Fruit fly (Drosophila melanogaster) whole organism, embryonic: ENCODE data around the gene Cpsf100.
A peak's percentile ranks its signal among the peaks of the same experiment; 100 is the strongest.

Source experiments
- Asciz ChIP-seq: fragments of 200-800 bp; sonication (Bioruptor generic); optimal IDR thresholded peaks from 2 replicates; lab custom pipeline; 2017; ENCODE audit warnings: missing biosample characterization, mild to moderate bottlenecking, missing genetic modification characterization, missing genetic modification reagents
- BEAF-32 ChIP-seq: fragments of 200-800 bp; sonication (Bioruptor generic); optimal IDR thresholded peaks from 3 replicates; lab custom pipeline; 2017; ENCODE audit warnings: missing biosample characterization, missing genetic modification characterization, mild to moderate bottlenecking, moderate library complexity, missing genetic modification reagents
- CG10147 ChIP-seq: fragments of 200-800 bp; sonication (Bioruptor generic); optimal IDR thresholded peaks from 2 replicates; lab custom pipeline; 2019; ENCODE audit warnings: missing biosample characterization, mild to moderate bottlenecking, missing genetic modification characterization, moderate library complexity
- CG10274 ChIP-seq: fragments of 200-800 bp; sonication (Bioruptor generic); optimal IDR thresholded peaks from 3 replicates; lab custom pipeline; 2017; ENCODE audit warnings: missing biosample characterization, mild to moderate bottlenecking, missing genetic modification characterization
- CG10959 ChIP-seq: fragments of 200-800 bp; sonication (Bioruptor generic); IDR thresholded peaks from 2 replicates; pipeline ENCODE4 v1.3.6; 2022; ENCODE audit warnings: missing biosample characterization, missing genetic modification characterization
- CG11247 ChIP-seq: fragments of 200-800 bp; sonication (Bioruptor generic); IDR thresholded peaks from 2 replicates; pipeline ENCODE4 v1.3.6; 2022; ENCODE audit warnings: missing biosample characterization, missing genetic modification characterization
- CG12071 ChIP-seq: fragments of 200-800 bp; sonication (Bioruptor generic); optimal IDR thresholded peaks from 3 replicates; lab custom pipeline; 2018; ENCODE audit warnings: missing biosample characterization, mild to moderate bottlenecking, missing genetic modification characterization
- CG12744 ChIP-seq: fragments of 200-800 bp; sonication (Bioruptor generic); optimal IDR thresholded peaks from 2 replicates; lab custom pipeline; 2016; ENCODE audit warnings: missing biosample characterization, missing genetic modification characterization
- CG12942 ChIP-seq: fragments of 200-800 bp; sonication (Bioruptor generic); optimal IDR thresholded peaks from 3 replicates; lab custom pipeline; 2016; ENCODE audit warnings: missing biosample characterization, missing genetic modification characterization
- CG15269 ChIP-seq: fragments of 200-800 bp; sonication (Bioruptor generic); optimal IDR thresholded peaks from 2 replicates; lab custom pipeline; 2018; ENCODE audit warnings: missing biosample characterization, mild to moderate bottlenecking, missing genetic modification characterization, moderate library complexity
- CG16779 ChIP-seq: fragments of 200-800 bp; sonication (Bioruptor generic); IDR thresholded peaks from 2 replicates; pipeline ENCODE4 v1.3.6; 2022; ENCODE audit warnings: missing biosample characterization, missing genetic modification characterization
- CG17612 ChIP-seq: fragments of 200-800 bp; sonication (Bioruptor generic); IDR thresholded peaks from 2 replicates; pipeline ENCODE4 v1.3.6; 2022; ENCODE audit warnings: missing biosample characterization, missing genetic modification characterization
- CG2199 ChIP-seq: fragments of 200-800 bp; sonication (Bioruptor generic); IDR thresholded peaks from 3 replicates; pipeline ENCODE4 v1.3.6; 2022; ENCODE audit warnings: missing biosample characterization, missing genetic modification characterization
- CG2889 ChIP-seq: fragments of 200-800 bp; sonication (Bioruptor generic); IDR thresholded peaks from 3 replicates; pipeline ENCODE4 v1.3.6; 2022; ENCODE audit warnings: missing biosample characterization, missing genetic modification characterization
- CG30431 ChIP-seq: fragments of 200-800 bp; sonication (Bioruptor generic); optimal IDR thresholded peaks from 2 replicates; lab custom pipeline; 2017; ENCODE audit warnings: missing biosample characterization, missing genetic modification characterization
- CG3065 ChIP-seq: fragments of 200-800 bp; sonication (Bioruptor generic); optimal IDR thresholded peaks from 2 replicates; lab custom pipeline; 2016; ENCODE audit warnings: missing biosample characterization, missing genetic modification characterization
- CG31441 ChIP-seq: fragments of 200-800 bp; sonication (Bioruptor generic); IDR thresholded peaks from 2 replicates; pipeline ENCODE4 v1.3.6; 2022; ENCODE audit warnings: missing biosample characterization, missing genetic modification characterization
- CG4328 ChIP-seq: fragments of 200-800 bp; sonication (Bioruptor generic); optimal IDR thresholded peaks from 3 replicates; lab custom pipeline; 2017; ENCODE audit warnings: missing biosample characterization, missing genetic modification reagents, missing genetic modification characterization
- CG4360 ChIP-seq: fragments of 200-800 bp; sonication (Bioruptor generic); IDR thresholded peaks from 2 replicates; pipeline ENCODE4 v1.3.6; 2022; ENCODE audit warnings: missing biosample characterization, missing genetic modification characterization
- CG6689 ChIP-seq: fragments of 200-800 bp; sonication (Bioruptor generic); IDR thresholded peaks from 2 replicates; pipeline ENCODE4 v1.3.6; 2022; ENCODE audit warnings: missing biosample characterization, missing genetic modification characterization
- CG6813 ChIP-seq: fragments of 200-800 bp; sonication (Bioruptor generic); optimal IDR thresholded peaks from 2 replicates; lab custom pipeline; 2017; ENCODE audit warnings: missing biosample characterization, missing genetic modification characterization, mild to moderate bottlenecking, moderate library complexity, missing genetic modification reagents
- CG8478 ChIP-seq: fragments of >200 bp; optimal IDR thresholded peaks from 2 replicates; lab custom pipeline; 2018
- CG8944 ChIP-seq: fragments of 200-800 bp; sonication (Bioruptor generic); optimal IDR thresholded peaks from 3 replicates; lab custom pipeline; 2016; ENCODE audit warnings: missing biosample characterization, missing genetic modification characterization
- CG9727 ChIP-seq: fragments of 200-800 bp; sonication (Bioruptor generic); optimal IDR thresholded peaks from 3 replicates; lab custom pipeline; 2017; ENCODE audit warnings: missing biosample characterization, mild to moderate bottlenecking, missing genetic modification characterization
- Camta ChIP-seq: fragments of 200-800 bp; sonication (Bioruptor generic); optimal IDR thresholded peaks from 2 replicates; lab custom pipeline; 2016; ENCODE audit warnings: missing biosample characterization, missing genetic modification characterization
- CoRest ChIP-seq: fragments of 200-800 bp; sonication (Bioruptor generic); optimal IDR thresholded peaks from 3 replicates; lab custom pipeline; 2018; ENCODE audit warnings: missing biosample characterization, mild to moderate bottlenecking, missing genetic modification characterization, moderate library complexity
- Fer2 ChIP-seq: fragments of 200-800 bp; sonication (Bioruptor generic); optimal IDR thresholded peaks from 2 replicates; lab custom pipeline; 2018; ENCODE audit warnings: missing biosample characterization, mild to moderate bottlenecking, missing genetic modification characterization, moderate library complexity
- Fer3 ChIP-seq: fragments of 200-800 bp; sonication (Bioruptor generic); optimal IDR thresholded peaks from 2 replicates; lab custom pipeline; 2018; ENCODE audit warnings: missing biosample characterization, mild to moderate bottlenecking, missing genetic modification characterization, moderate library complexity
- H15 ChIP-seq: fragments of 200-800 bp; sonication (Bioruptor generic); IDR thresholded peaks from 3 replicates; pipeline ENCODE4 v1.3.6; 2022; ENCODE audit warnings: missing biosample characterization, missing genetic modification characterization
- HmgZ ChIP-seq: fragments of 200-800 bp; sonication (Bioruptor generic); optimal IDR thresholded peaks from 2 replicates; lab custom pipeline; 2018; ENCODE audit warnings: missing biosample characterization, mild to moderate bottlenecking, missing genetic modification characterization
- Hr51 ChIP-seq, 2 experiments: fragments of 200-800 bp; sonication (Bioruptor generic); optimal IDR thresholded peaks; 2 replicates in 1 of 2; 3 replicates in 1 of 2; lab custom pipeline; 2016 to 2018; ENCODE audit warnings: missing biosample characterization in 2 of 2, missing genetic modification characterization in 2 of 2, mild to moderate bottlenecking in 1 of 2, moderate library complexity in 1 of 2
- NC2α ChIP-seq: fragments of 200-800 bp; sonication (Bioruptor generic); optimal IDR thresholded peaks from 2 replicates; lab custom pipeline; 2016; ENCODE audit warnings: missing biosample characterization, missing genetic modification characterization
- Optix ChIP-seq: fragments of 200-800 bp; sonication (Bioruptor generic); IDR thresholded peaks from 3 replicates; pipeline ENCODE4 v1.3.6; 2022; ENCODE audit warnings: missing biosample characterization, missing genetic modification characterization
- Sox102F ChIP-seq: fragments of 200-800 bp; sonication (Bioruptor generic); optimal IDR thresholded peaks from 2 replicates; lab custom pipeline; 2018; ENCODE audit warnings: missing biosample characterization, mild to moderate bottlenecking, missing genetic modification characterization, moderate library complexity
- Ssrp ChIP-seq: fragments of 200-800 bp; sonication (Bioruptor generic); optimal IDR thresholded peaks from 2 replicates; lab custom pipeline; 2018; ENCODE audit warnings: missing biosample characterization, mild to moderate bottlenecking, missing genetic modification characterization, moderate library complexity
- Stat92E ChIP-seq, 3 experiments: fragments of >200 bp in 2 of 3; fragments of 200-800 bp in 1 of 3; sonication (Bioruptor generic) in 1 of 3; optimal IDR thresholded peaks; 2 replicates each; lab custom pipeline; 2017 to 2019; ENCODE audit warnings: missing biosample characterization in 3 of 3, missing genetic modification characterization in 3 of 3, mild to moderate bottlenecking in 1 of 3, moderate library complexity in 1 of 3
- ap ChIP-seq: fragments of 200-800 bp; sonication (Bioruptor generic); IDR thresholded peaks from 2 replicates; pipeline ENCODE4 v1.3.6; 2022; ENCODE audit warnings: missing biosample characterization, missing genetic modification characterization
- bigmax ChIP-seq: fragments of 200-800 bp; sonication (Bioruptor generic); optimal IDR thresholded peaks from 2 replicates; lab custom pipeline; 2018; ENCODE audit warnings: missing biosample characterization, mild to moderate bottlenecking, missing genetic modification characterization
- btn ChIP-seq: fragments of 200-800 bp; sonication (Bioruptor generic); optimal IDR thresholded peaks from 2 replicates; lab custom pipeline; 2016; ENCODE audit warnings: missing biosample characterization, missing genetic modification characterization
- dmrt11E ChIP-seq: fragments of 200-800 bp; sonication (Bioruptor generic); optimal IDR thresholded peaks from 3 replicates; lab custom pipeline; 2018; ENCODE audit warnings: missing biosample characterization, mild to moderate bottlenecking, missing genetic modification characterization, moderate library complexity
- gcm ChIP-seq: fragments of 200-800 bp; sonication (Bioruptor generic); optimal IDR thresholded peaks from 2 replicates; lab custom pipeline; 2019; ENCODE audit warnings: missing biosample characterization, mild to moderate bottlenecking, missing genetic modification characterization, moderate library complexity
- hth ChIP-seq: fragments of >200 bp; optimal IDR thresholded peaks from 2 replicates; lab custom pipeline; 2017; ENCODE audit warnings: inconsistent platforms
- klu ChIP-seq: fragments of 200-800 bp; sonication (Bioruptor generic); IDR thresholded peaks from 2 replicates; pipeline ENCODE4 v1.3.6; 2022; ENCODE audit warnings: missing biosample characterization, missing genetic modification characterization
- mam ChIP-seq: fragments of 200-800 bp; sonication (Bioruptor generic); optimal IDR thresholded peaks from 3 replicates; lab custom pipeline; 2016; ENCODE audit warnings: missing biosample characterization, missing genetic modification characterization
- run ChIP-seq: fragments of 200-800 bp; sonication (Bioruptor generic); optimal IDR thresholded peaks from 3 replicates; lab custom pipeline; 2018; ENCODE audit warnings: missing biosample characterization, mild to moderate bottlenecking, missing genetic modification characterization
- slou ChIP-seq: fragments of 200-800 bp; sonication (Bioruptor generic); optimal IDR thresholded peaks from 3 replicates; lab custom pipeline; 2016; ENCODE audit warnings: missing biosample characterization, missing genetic modification characterization
- slp2 ChIP-seq: fragments of 200-800 bp; sonication (Bioruptor generic); optimal IDR thresholded peaks from 2 replicates; lab custom pipeline; 2016; ENCODE audit warnings: missing biosample characterization, missing genetic modification characterization
- sqz ChIP-seq: fragments of 200-800 bp; sonication (Bioruptor generic); optimal IDR thresholded peaks from 3 replicates; lab custom pipeline; 2018; ENCODE audit warnings: missing biosample characterization, mild to moderate bottlenecking, missing genetic modification characterization
- tin ChIP-seq: fragments of 200-800 bp; sonication (Bioruptor generic); optimal IDR thresholded peaks from 3 replicates; lab custom pipeline; 2016; ENCODE audit warnings: missing biosample characterization, missing genetic modification characterization
- trem ChIP-seq: fragments of 200-800 bp; optimal IDR thresholded peaks from 3 replicates; lab custom pipeline; 2019; ENCODE audit warnings: missing biosample characterization, mild to moderate bottlenecking, missing genetic modification characterization, moderate library complexity
- tup ChIP-seq: fragments of 200-800 bp; sonication (Bioruptor generic); optimal IDR thresholded peaks from 2 replicates; lab custom pipeline; 2016; ENCODE audit warnings: missing biosample characterization, mild to moderate bottlenecking, missing genetic modification characterization, moderate library complexity
- unpg ChIP-seq: fragments of 200-800 bp; sonication (Bioruptor generic); optimal IDR thresholded peaks from 3 replicates; lab custom pipeline; 2018; ENCODE audit warnings: missing biosample characterization, mild to moderate bottlenecking, missing genetic modification characterization, moderate library complexity

Gene Cpsf100

dm6 chr3R:29027122-29027521, 7.3 kb upstream of the Cpsf100 start, which contains the start of the genes eIF4E6 and CG1951 (continued):
- TF ChIP-seq CG15269 (tag; lab: Kevin White, UChicago) (no peak), CG4360 (GFP tag; lab: Robert Waterston, UW) (no peak), hth (no peak), Camta (GFP tag; lab: Kevin White, UChicago) (no peak), gcm (GFP tag; lab: Kevin White, UChicago) (no peak), CG10274 (GFP tag; lab: Kevin White, UChicago) (no peak), CG8478 (no peak), tin (GFP tag; lab: Kevin White, UChicago) (no peak), trem (tag; lab: Kevin White, UChicago) (peak; percentile 47), CG31441 (GFP tag; lab: Robert Waterston, UW) (no peak), Asciz (no peak), HmgZ (tag; lab: Kevin White, UChicago) (peak; percentile 27), sqz (GFP tag; lab: Kevin White, UChicago) (no peak), CoRest (tag; lab: Kevin White, UChicago) (no peak), Stat92E (GFP tag; optimal IDR thresholded peaks at IDR 0.05; lab: Kevin White, UChicago) (no peak), ap (GFP tag; lab: Robert Waterston, UW) (no peak), klu (no peak), tup (GFP tag; lab: Kevin White, UChicago) (no peak), Fer3 (no peak), CG30431 (GFP tag; lab: Kevin White, UChicago) (no peak), btn (GFP tag; lab: Kevin White, UChicago) (no peak), Optix (no peak), CG10959 (no peak), Hr51 (GFP tag; optimal IDR thresholded peaks at IDR 0.05; lab: Kevin White, UChicago) (no peak), bigmax (GFP tag; lab: Kevin White, UChicago) (no peak), CG6813 (no peak), BEAF-32 (peak; percentile 92), unpg (GFP tag; lab: Kevin White, UChicago) (no peak), CG12744 (no peak), H15 (GFP tag; lab: Robert Waterston, UW) (no peak), Sox102F (GFP tag; lab: Kevin White, UChicago) (no peak), mam (GFP tag; lab: Kevin White, UChicago) (no peak), slp2 (GFP tag; lab: Kevin White, UChicago) (no peak), slou (GFP tag; lab: Kevin White, UChicago) (no peak), Fer2 (tag; lab: Kevin White, UChicago) (no peak), CG10147 (GFP tag; lab: Kevin White, UChicago) (no peak), CG6689 (GFP tag; lab: Robert Waterston, UW) (no peak), dmrt11E (no peak), CG16779 (no peak), CG2199 (GFP tag; lab: Robert Waterston, UW) (peak; percentile 45; the same call in 1 of the 3 replicates), CG8944 (GFP tag; lab: Kevin White, UChicago) (no peak), CG12942 (GFP tag; lab: Kevin White, UChicago) (no peak), CG9727 (GFP tag; lab: Kevin White, UChicago) (no peak), CG11247 (GFP tag; lab: Robert Waterston, UW) (no peak), CG17612 (no peak), CG4328 (GFP tag; lab: Kevin White, UChicago) (no peak), CG2889 (GFP tag; lab: Robert Waterston, UW) (no peak), NC2α (GFP tag; lab: Kevin White, UChicago) (no peak), CG12071 (no peak), Ssrp (no peak), CG3065 (GFP tag; lab: Kevin White, UChicago) (no peak), run (tag; lab: Kevin White, UChicago) (no peak)
